Fruit fly (Drosophila melanogaster) whole organism, embryonic: ENCODE measurements around the gene CG34284.

ENCODE experiments used
- ATbp ChIP-seq: fragments of 200-800 bp; sonication (Bioruptor generic); optimal IDR thresholded peaks from 2 replicates; lab custom pipeline; 2017; ENCODE audit warnings: missing biosample characterization, mild to moderate bottlenecking, missing genetic modification characterization, missing genetic modification reagents
- Atf6 ChIP-seq: fragments of 200-800 bp; sonication (Bioruptor generic); IDR thresholded peaks from 2 replicates; pipeline ENCODE4 v1.3.6; 2022; ENCODE audit warnings: missing biosample characterization, missing genetic modification characterization
- CG10267 ChIP-seq: fragments of 200-800 bp; sonication (Bioruptor generic); optimal IDR thresholded peaks from 2 replicates; lab custom pipeline; 2018; ENCODE audit warnings: missing biosample characterization, mild to moderate bottlenecking, missing genetic modification characterization, moderate library complexity
- CG12071 ChIP-seq: fragments of 200-800 bp; sonication (Bioruptor generic); optimal IDR thresholded peaks from 3 replicates; lab custom pipeline; 2018; ENCODE audit warnings: missing biosample characterization, mild to moderate bottlenecking, missing genetic modification characterization
- CG12942 ChIP-seq: fragments of 200-800 bp; sonication (Bioruptor generic); optimal IDR thresholded peaks from 3 replicates; lab custom pipeline; 2016; ENCODE audit warnings: missing biosample characterization, missing genetic modification characterization
- CG13296 ChIP-seq: fragments of 200-800 bp; sonication (Bioruptor generic); optimal IDR thresholded peaks from 3 replicates; lab custom pipeline; 2018; ENCODE audit warnings: missing biosample characterization, mild to moderate bottlenecking, missing genetic modification characterization
- CG15269 ChIP-seq: fragments of 200-800 bp; sonication (Bioruptor generic); optimal IDR thresholded peaks from 2 replicates; lab custom pipeline; 2018; ENCODE audit warnings: missing biosample characterization, mild to moderate bottlenecking, missing genetic modification characterization, moderate library complexity
- CG1529 ChIP-seq: fragments of 200-800 bp; sonication (Bioruptor generic); optimal IDR thresholded peaks from 3 replicates; lab custom pipeline; 2018; ENCODE audit warnings: missing biosample characterization, missing genetic modification characterization
- CG18262 ChIP-seq: fragments of 200-800 bp; optimal IDR thresholded peaks from 3 replicates; lab custom pipeline; 2019; ENCODE audit warnings: missing biosample characterization, mild to moderate bottlenecking, missing genetic modification characterization, moderate library complexity
- CG1832 ChIP-seq: fragments of 200-800 bp; sonication (Bioruptor generic); optimal IDR thresholded peaks from 2 replicates; lab custom pipeline; 2017; ENCODE audit warnings: missing biosample characterization, mild to moderate bottlenecking, missing genetic modification characterization, inconsistent platforms
- CG18599 ChIP-seq: fragments of 200-800 bp; sonication (Bioruptor generic); optimal IDR thresholded peaks from 3 replicates; lab custom pipeline; 2017; ENCODE audit warnings: missing biosample characterization, missing genetic modification characterization, mild to moderate bottlenecking, moderate library complexity, missing genetic modification reagents
- CG2678 ChIP-seq: fragments of 200-800 bp; sonication (Bioruptor generic); optimal IDR thresholded peaks from 3 replicates; lab custom pipeline; 2019; ENCODE audit warnings: missing biosample characterization, mild to moderate bottlenecking, missing genetic modification characterization, moderate library complexity
- CG3838 ChIP-seq: fragments of 200-800 bp; sonication (Bioruptor generic); optimal IDR thresholded peaks from 3 replicates; lab custom pipeline; 2016; ENCODE audit warnings: missing biosample characterization, missing genetic modification characterization
- CG4404 ChIP-seq: fragments of 200-800 bp; sonication (Bioruptor generic); IDR thresholded peaks from 2 replicates; pipeline ENCODE4 v1.3.6; 2022; ENCODE audit warnings: missing biosample characterization, missing genetic modification characterization
- CG4707 ChIP-seq: fragments of 200-800 bp; sonication (Bioruptor generic); optimal IDR thresholded peaks from 2 replicates; lab custom pipeline; 2018; ENCODE audit warnings: missing biosample characterization, mild to moderate bottlenecking, missing genetic modification characterization, moderate library complexity
- CG4854 ChIP-seq: fragments of 200-800 bp; sonication (Bioruptor generic); optimal IDR thresholded peaks from 2 replicates; lab custom pipeline; 2016; ENCODE audit warnings: missing biosample characterization, missing genetic modification characterization, inconsistent platforms
- CG6813 ChIP-seq: fragments of 200-800 bp; sonication (Bioruptor generic); optimal IDR thresholded peaks from 2 replicates; lab custom pipeline; 2017; ENCODE audit warnings: missing biosample characterization, missing genetic modification characterization, mild to moderate bottlenecking, moderate library complexity, missing genetic modification reagents
- CG8765 ChIP-seq: fragments of 200-800 bp; sonication (Bioruptor generic); IDR thresholded peaks from 2 replicates; pipeline ENCODE4 v1.3.6; 2022; ENCODE audit warnings: missing biosample characterization, missing genetic modification characterization
- CG9215 ChIP-seq: fragments of 200-800 bp; sonication (Bioruptor generic); IDR thresholded peaks from 2 replicates; pipeline ENCODE4 v1.3.6; 2022; ENCODE audit warnings: missing biosample characterization, missing genetic modification characterization
- D19B ChIP-seq: fragments of 200-800 bp; sonication (Bioruptor generic); optimal IDR thresholded peaks from 2 replicates; lab custom pipeline; 2017; ENCODE audit warnings: missing biosample characterization, mild to moderate bottlenecking, missing genetic modification characterization
- Dbx ChIP-seq: fragments of 200-800 bp; sonication (Bioruptor generic); IDR thresholded peaks from 3 replicates; pipeline ENCODE4 v1.3.6; 2022; ENCODE audit warnings: missing biosample characterization, missing genetic modification characterization
- Deaf1 ChIP-seq: fragments of 200-800 bp; optimal IDR thresholded peaks from 3 replicates; lab custom pipeline; 2019; ENCODE audit warnings: missing biosample characterization, mild to moderate bottlenecking, missing genetic modification characterization, moderate library complexity
- Elba2 ChIP-seq: fragments of 200-800 bp; sonication (Bioruptor generic); optimal IDR thresholded peaks from 3 replicates; lab custom pipeline; 2016; ENCODE audit warnings: missing biosample characterization, missing genetic modification characterization
- Fer1 ChIP-seq: fragments of 200-800 bp; sonication (Bioruptor generic); optimal IDR thresholded peaks from 2 replicates; lab custom pipeline; 2017; ENCODE audit warnings: missing biosample characterization, mild to moderate bottlenecking, missing genetic modification characterization
- Hmr ChIP-seq: fragments of 200-800 bp; sonication (Bioruptor generic); optimal IDR thresholded peaks from 3 replicates; lab custom pipeline; 2017; ENCODE audit warnings: mild to moderate bottlenecking, missing biosample characterization, missing genetic modification reagents, missing genetic modification characterization
- Jarid2 ChIP-seq: fragments of 200-800 bp; sonication (Bioruptor generic); optimal IDR thresholded peaks from 3 replicates; lab custom pipeline; 2017; ENCODE audit warnings: mild to moderate bottlenecking, missing biosample characterization, missing genetic modification reagents, missing genetic modification characterization
- Lpt ChIP-seq: fragments of >200 bp; optimal IDR thresholded peaks from 2 replicates; lab custom pipeline; 2018; ENCODE audit warnings: missing biosample characterization, missing genetic modification characterization
- Med ChIP-seq: fragments of 200-800 bp; sonication (Bioruptor generic); peaks from one replicate; lab custom pipeline; 2016; ENCODE audit warnings: missing biosample characterization, missing genetic modification characterization, mild to moderate bottlenecking, inconsistent platforms, moderate library complexity
- Nf-YB ChIP-seq: fragments of 200-800 bp; sonication (Bioruptor generic); optimal IDR thresholded peaks from 3 replicates; lab custom pipeline; 2019; ENCODE audit warnings: missing biosample characterization, mild to moderate bottlenecking, missing genetic modification characterization, moderate library complexity
- PHDP ChIP-seq: fragments of 200-800 bp; sonication (Bioruptor generic); optimal IDR thresholded peaks from 3 replicates; lab custom pipeline; 2018; ENCODE audit warnings: missing biosample characterization, mild to moderate bottlenecking, missing genetic modification characterization, moderate library complexity
- TFAM ChIP-seq: fragments of 200-800 bp; sonication (Bioruptor generic); optimal IDR thresholded peaks from 2 replicates; lab custom pipeline; 2017; ENCODE audit warnings: missing biosample characterization, missing genetic modification characterization, inconsistent platforms
- YL-1 ChIP-seq: fragments of 200-800 bp; sonication (Bioruptor generic); optimal IDR thresholded peaks from 3 replicates; lab custom pipeline; 2017; ENCODE audit warnings: missing biosample characterization, mild to moderate bottlenecking, missing genetic modification characterization
- ash1 ChIP-seq: fragments of 200-800 bp; sonication (Bioruptor generic); optimal IDR thresholded peaks from 2 replicates; lab custom pipeline; 2018; ENCODE audit warnings: missing biosample characterization, mild to moderate bottlenecking, missing genetic modification characterization
- bab2 ChIP-seq: fragments of 200-800 bp; sonication (Bioruptor generic); optimal IDR thresholded peaks from 2 replicates; lab custom pipeline; 2016; ENCODE audit warnings: missing biosample characterization, missing genetic modification characterization
- bowl ChIP-seq: fragments of 200-800 bp; sonication (Bioruptor generic); IDR thresholded peaks from 2 replicates; pipeline ENCODE4 v1.3.6; 2022; ENCODE audit warnings: missing biosample characterization, missing genetic modification characterization
- chm ChIP-seq: fragments of 200-800 bp; sonication (Bioruptor generic); IDR thresholded peaks from 2 replicates; pipeline ENCODE4 v1.3.6; 2022; ENCODE audit warnings: missing biosample characterization, missing genetic modification characterization
- ci ChIP-seq: fragments of 200-800 bp; sonication (Bioruptor generic); IDR thresholded peaks from 3 replicates; pipeline ENCODE4 v1.3.6; 2022; ENCODE audit warnings: missing biosample characterization, missing genetic modification characterization
- croc ChIP-seq: fragments of 200-800 bp; sonication (Bioruptor generic); conservative IDR thresholded peaks from 3 replicates; pipeline ENCODE4 v1.3.6; 2022; ENCODE audit warnings: missing biosample characterization, missing genetic modification characterization
- dmrt11E ChIP-seq: fragments of 200-800 bp; sonication (Bioruptor generic); optimal IDR thresholded peaks from 3 replicates; lab custom pipeline; 2018; ENCODE audit warnings: missing biosample characterization, mild to moderate bottlenecking, missing genetic modification characterization, moderate library complexity
- emc ChIP-seq: fragments of 200-800 bp; sonication (Bioruptor generic); optimal IDR thresholded peaks from 2 replicates; lab custom pipeline; 2016; ENCODE audit warnings: missing biosample characterization, missing genetic modification characterization
- eyg ChIP-seq: fragments of 200-800 bp; sonication (Bioruptor generic); optimal IDR thresholded peaks from 3 replicates; lab custom pipeline; 2016; ENCODE audit warnings: missing biosample characterization, missing genetic modification characterization
- fd3F ChIP-seq: fragments of 200-800 bp; sonication (Bioruptor generic); optimal IDR thresholded peaks from 2 replicates; lab custom pipeline; 2018; ENCODE audit warnings: missing biosample characterization, mild to moderate bottlenecking, missing genetic modification characterization, moderate library complexity
- gsb ChIP-seq: fragments of 200-800 bp; sonication (Bioruptor generic); IDR thresholded peaks from 2 replicates; pipeline ENCODE4 v1.3.6; 2022; ENCODE audit warnings: missing biosample characterization, missing genetic modification characterization
- hb ChIP-seq: fragments of 200-800 bp; sonication (Bioruptor generic); IDR thresholded peaks from 3 replicates; pipeline ENCODE4 v1.3.6; 2022; ENCODE audit warnings: missing biosample characterization, missing genetic modification characterization; ENCODE audit not compliant: partially characterized antibody
- kah ChIP-seq: fragments of 200-800 bp; sonication (Bioruptor generic); optimal IDR thresholded peaks from 2 replicates; lab custom pipeline; 2018; ENCODE audit warnings: missing biosample characterization, mild to moderate bottlenecking, missing genetic modification characterization
- mirr ChIP-seq: fragments of 200-800 bp; sonication (Bioruptor generic); optimal IDR thresholded peaks from 3 replicates; lab custom pipeline; 2018; ENCODE audit warnings: missing biosample characterization, mild to moderate bottlenecking, missing genetic modification characterization
- mld ChIP-seq: fragments of 200-800 bp; sonication (Bioruptor generic); IDR thresholded peaks from 3 replicates; pipeline ENCODE4 v1.3.6; 2022; ENCODE audit warnings: missing biosample characterization, missing genetic modification characterization; ENCODE audit not compliant: partially characterized antibody
- p53 ChIP-seq: fragments of 200-800 bp; sonication (Bioruptor generic); optimal IDR thresholded peaks from 2 replicates; lab custom pipeline; 2016; ENCODE audit warnings: missing biosample characterization, missing genetic modification characterization
- peb ChIP-seq: fragments of 200-800 bp; sonication (Bioruptor generic); IDR thresholded peaks from 2 replicates; pipeline ENCODE4 v1.3.6; 2022; ENCODE audit warnings: missing biosample characterization, missing genetic modification characterization
- seq ChIP-seq: fragments of 200-800 bp; sonication (Bioruptor generic); IDR thresholded peaks from 2 replicates; pipeline ENCODE4 v1.3.6; 2022; ENCODE audit warnings: missing biosample characterization, missing genetic modification characterization
- vvl ChIP-seq: fragments of 200-800 bp; sonication (Bioruptor generic); IDR thresholded peaks from 2 replicates; pipeline ENCODE4 v1.3.6; 2022; ENCODE audit warnings: missing biosample characterization, missing genetic modification characterization
- zfh1 ChIP-seq: fragments of 200-800 bp; sonication (Bioruptor generic); IDR thresholded peaks from 3 replicates; pipeline ENCODE4 v1.3.6; 2022; ENCODE audit warnings: missing biosample characterization, missing genetic modification characterization

CG34284 gene

dm6 chr3R:18902858-18903257, at the start of gene CG34284:
TSS of gene CG34284 (minus strand) at chr3R:18902933.
- no peak for TF ChIP-seq CG1832 (GFP tag; lab: Kevin White, UChicago)
- no peak for TF ChIP-seq TFAM (GFP tag; lab: Kevin White, UChicago)
- TF ChIP-seq CG4707 (GFP tag; lab: Kevin White, UChicago) = no peak
- no peak for TF ChIP-seq Elba2 (GFP tag; lab: Kevin White, UChicago)
- no peak for TF ChIP-seq ash1 (GFP tag; lab: Kevin White, UChicago)
- TF ChIP-seq Dbx (GFP tag; lab: Robert Waterston, UW) = no peak
- TF ChIP-seq ci = no peak
- no peak for TF ChIP-seq emc
- peak; percentile 1 for TF ChIP-seq mirr (GFP tag; lab: Kevin White, UChicago)
- TF ChIP-seq bab2 = no peak
- no peak for TF ChIP-seq croc
- no peak for TF ChIP-seq gsb (GFP tag; lab: Robert Waterston, UW)
- no peak for TF ChIP-seq CG8765
- TF ChIP-seq CG12942 (GFP tag; lab: Kevin White, UChicago) = no peak
- no peak for TF ChIP-seq bowl
- TF ChIP-seq D19B (GFP tag; lab: Kevin White, UChicago) = no peak
- TF ChIP-seq vvl (GFP tag; lab: Robert Waterston, UW) = no peak
- TF ChIP-seq peb (GFP tag; lab: Robert Waterston, UW) = no peak
- no peak for TF ChIP-seq Fer1
- TF ChIP-seq kah (GFP tag; lab: Kevin White, UChicago) = no peak
- no peak for TF ChIP-seq CG4404
- TF ChIP-seq mld = no peak
- no peak for TF ChIP-seq CG10267 (tag; lab: Kevin White, UChicago)
- no peak for TF ChIP-seq CG18262
- no peak for TF ChIP-seq CG9215 (GFP tag; lab: Robert Waterston, UW)
- no peak for TF ChIP-seq hb (GFP tag; lab: Robert Waterston, UW)
- no peak for TF ChIP-seq zfh1 (GFP tag; lab: Robert Waterston, UW)
- TF ChIP-seq Lpt (GFP tag; lab: Kevin White, UChicago) = no peak
- peak; percentile 27 for TF ChIP-seq Med (GFP tag; lab: Kevin White, UChicago)
- TF ChIP-seq CG18599 (GFP tag; lab: Kevin White, UChicago) = no peak
- TF ChIP-seq YL-1 (GFP tag; lab: Kevin White, UChicago) = no peak
- no peak for TF ChIP-seq Jarid2
- TF ChIP-seq PHDP (tag; lab: Kevin White, UChicago) = peak; percentile 36
- TF ChIP-seq Nf-YB (GFP tag; lab: Kevin White, UChicago) = no peak
- TF ChIP-seq Atf6 = no peak
- no peak for TF ChIP-seq CG6813 (GFP tag; lab: Kevin White, UChicago)
- TF ChIP-seq seq (GFP tag; lab: Robert Waterston, UW) = no peak
- no peak for TF ChIP-seq CG4854
- peak; percentile 37 for TF ChIP-seq CG2678
- no peak for TF ChIP-seq dmrt11E (tag; lab: Kevin White, UChicago)
- TF ChIP-seq CG15269 (tag; lab: Kevin White, UChicago) = peak; percentile 16
- TF ChIP-seq chm (GFP tag; lab: Robert Waterston, UW) = no peak
- TF ChIP-seq CG13296 (GFP tag; lab: Kevin White, UChicago) = peak; percentile 55
- TF ChIP-seq CG1529 = no peak
- peak; percentile 49 for TF ChIP-seq CG12071
- TF ChIP-seq fd3F = no peak
- TF ChIP-seq ATbp (GFP tag; lab: Kevin White, UChicago) = peak; percentile 2
- TF ChIP-seq Deaf1 (tag; lab: Kevin White, UChicago) = no peak
- no peak for TF ChIP-seq CG3838 (GFP tag; lab: Kevin White, UChicago)
- no peak for TF ChIP-seq eyg
- no peak for TF ChIP-seq p53 (GFP tag; lab: Kevin White, UChicago)
- TF ChIP-seq Hmr (GFP tag; lab: Kevin White, UChicago) = no peak
